Fruit fly (Drosophila melanogaster): ENCODE measurements around the gene barr.

Gene barr

DNA sequence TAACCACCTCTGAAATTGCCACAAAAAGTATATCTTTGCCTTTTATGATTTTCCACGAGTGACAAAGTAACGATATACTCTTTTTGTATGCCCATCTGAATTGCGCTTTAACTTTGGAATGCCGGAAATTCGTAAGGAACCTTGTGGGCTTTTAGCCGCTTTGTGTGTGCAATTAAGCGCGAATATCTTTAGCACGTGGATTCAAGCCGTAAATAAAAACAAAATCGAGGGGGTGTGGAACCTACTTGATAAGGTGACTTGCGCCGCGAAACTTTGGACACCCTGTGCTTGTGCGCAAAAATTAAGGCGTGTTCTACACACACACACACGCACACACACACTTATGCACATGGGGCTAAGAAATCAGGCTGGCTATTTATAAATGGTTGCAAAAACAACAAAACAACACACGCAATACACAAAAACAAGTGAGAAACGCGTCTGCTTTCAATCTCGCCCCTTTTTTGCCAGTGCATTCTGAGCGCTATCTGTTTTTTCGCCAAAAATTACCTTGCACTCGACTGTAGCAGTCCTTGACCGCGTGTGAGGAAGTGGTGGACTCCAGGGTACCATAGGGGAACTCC, 23.0 kb upstream of the barr start (continued):
- TF ChIP-seq CG32006 (GFP tag; optimal IDR thresholded peaks at IDR 0.05), result no peak
- TF ChIP-seq CG6808 (GFP tag; optimal IDR thresholded peaks at IDR 0.05), result no peak
- peak; percentile 0 for TF ChIP-seq CG6276 (GFP tag; optimal IDR thresholded peaks at IDR 0.05)
- TF ChIP-seq Met (GFP tag; optimal IDR thresholded peaks at IDR 0.05), result no peak
- no peak for TF ChIP-seq topi (GFP tag; optimal IDR thresholded peaks at IDR 0.05)
- TF ChIP-seq acj6 (GFP tag; optimal IDR thresholded peaks at IDR 0.05), result no peak
- no peak for TF ChIP-seq CG6854 (GFP tag; optimal IDR thresholded peaks at IDR 0.05)
- TF ChIP-seq CG31627 (GFP tag; optimal IDR thresholded peaks at IDR 0.05), result no peak
- TF ChIP-seq CG34406 (GFP tag; optimal IDR thresholded peaks at IDR 0.05), result no peak
- no peak for TF ChIP-seq CG8632 (GFP tag; optimal IDR thresholded peaks at IDR 0.05)
- no peak for TF ChIP-seq CG11902 (GFP tag; optimal IDR thresholded peaks at IDR 0.05)
- TF ChIP-seq Ets21C (GFP tag; optimal IDR thresholded peaks at IDR 0.05), result no peak
- TF ChIP-seq CG8319 (GFP tag; optimal IDR thresholded peaks at IDR 0.05), result no peak
- TF ChIP-seq CG11762 (GFP tag; optimal IDR thresholded peaks at IDR 0.05; ENCODE audit: insufficient read depth), result no peak
- no peak for TF ChIP-seq Ets96B (tag; optimal IDR thresholded peaks at IDR 0.05)
- no peak for TF ChIP-seq Sox14 (GFP tag; optimal IDR thresholded peaks at IDR 0.05)
- no peak for TF ChIP-seq cyc (GFP tag; optimal IDR thresholded peaks at IDR 0.05)
- TF ChIP-seq Lpt (GFP tag; optimal IDR thresholded peaks at IDR 0.05), result no peak
- no peak for TF ChIP-seq fd85E (GFP tag; optimal IDR thresholded peaks at IDR 0.05)
- no peak for TF ChIP-seq salr (GFP tag; optimal IDR thresholded peaks at IDR 0.05)
- no peak for TF ChIP-seq Gug (GFP tag; IDR thresholded peaks at IDR 0.05)
- TF ChIP-seq CG11294 (GFP tag; IDR thresholded peaks at IDR 0.05), result no peak
- TF ChIP-seq CG6792 (GFP tag; optimal IDR thresholded peaks at IDR 0.05), result no peak
- TF ChIP-seq vri (GFP tag; optimal IDR thresholded peaks at IDR 0.05), result no peak

DNA sequence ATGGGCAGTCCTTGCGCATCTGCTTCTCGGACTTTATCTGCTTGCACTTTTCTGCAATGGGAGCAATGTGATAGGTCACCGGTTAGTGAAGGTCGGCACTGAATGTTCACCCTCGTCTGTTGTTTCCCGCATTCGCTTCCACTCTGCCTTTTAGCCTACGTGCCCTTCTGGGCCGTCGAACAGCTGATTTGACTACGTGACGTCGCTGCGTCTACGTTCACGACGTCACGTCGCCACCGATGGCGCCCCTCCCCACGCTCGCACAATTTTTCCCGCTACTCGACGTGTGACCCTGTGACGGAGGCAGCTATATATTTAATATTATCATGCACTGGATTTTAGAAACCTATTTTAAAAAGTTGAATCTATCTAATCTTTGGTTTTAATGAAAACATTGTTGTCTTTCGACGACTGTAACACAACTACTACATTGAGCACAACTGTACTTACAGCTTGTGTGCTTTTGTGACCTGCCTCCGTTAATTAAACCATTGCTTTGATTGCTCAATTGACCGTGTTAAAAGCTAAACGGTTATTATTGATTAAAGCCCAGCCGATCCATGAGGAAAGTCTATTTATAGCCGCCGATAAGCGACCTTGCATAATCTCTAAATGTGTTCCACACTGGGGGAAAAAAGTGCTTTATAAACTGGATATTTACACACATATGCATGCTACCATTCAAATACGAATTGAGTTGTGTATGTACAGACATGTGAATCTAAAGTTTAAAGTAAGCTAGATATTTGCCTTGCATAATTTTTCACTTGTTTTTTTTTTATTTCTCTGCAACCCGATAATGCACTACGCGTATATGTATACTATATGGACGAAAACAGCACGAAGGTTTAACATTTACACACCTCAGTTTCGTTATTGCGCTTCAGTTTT, 22.0 kb upstream of the barr start:
- TF ChIP-seq acj6 (GFP tag; optimal IDR thresholded peaks at IDR 0.05) (peak; percentile 58), salr (GFP tag; optimal IDR thresholded peaks at IDR 0.05) (peak in 1 of 2 experiments; percentile 14), eg (GFP tag; IDR thresholded peaks at IDR 0.05) (0 out of 3 replicates have a peak, but pooled peaks have one; percentile 36), CG6276 (GFP tag; optimal IDR thresholded peaks at IDR 0.05) (no peak), dsx (GFP tag; optimal IDR thresholded peaks at IDR 0.05; ENCODE audit: poor library complexity, severe bottlenecking) (no peak), Sox14 (GFP tag; optimal IDR thresholded peaks at IDR 0.05) (peak; percentile 23), Met (GFP tag; optimal IDR thresholded peaks at IDR 0.05) (peak; percentile 16), CG10631 (GFP tag; optimal IDR thresholded peaks at IDR 0.05) (no peak), CG31627 (GFP tag; optimal IDR thresholded peaks at IDR 0.05) (peak; percentile 40), CG6854 (GFP tag; optimal IDR thresholded peaks at IDR 0.05) (no peak), CG8319 (GFP tag; optimal IDR thresholded peaks at IDR 0.05) (peak; percentile 17), Eip75B (GFP tag; optimal IDR thresholded peaks at IDR 0.05) (no peak), Lpt (GFP tag; optimal IDR thresholded peaks at IDR 0.05) (no peak), Hr38 (GFP tag; optimal IDR thresholded peaks at IDR 0.05) (no peak), esn (GFP tag; optimal IDR thresholded peaks at IDR 0.05) (peak; percentile 52), Ets96B (tag; optimal IDR thresholded peaks at IDR 0.05) (peak; percentile 2), lz (GFP tag; optimal IDR thresholded peaks at IDR 0.05) (peak; percentile 42), CG11294 (GFP tag; IDR thresholded peaks at IDR 0.05) (no peak), spab (GFP tag; optimal IDR thresholded peaks at IDR 0.05) (peak; percentile 7), dac (GFP tag; optimal IDR thresholded peaks at IDR 0.05) (no peak), CG9139 (GFP tag; optimal IDR thresholded peaks at IDR 0.05) (no peak), vri (GFP tag; optimal IDR thresholded peaks at IDR 0.05) (peak; percentile 89), Gug (GFP tag; IDR thresholded peaks at IDR 0.05) (0 out of 2 replicates have a peak, but pooled peaks have one; percentile 20), Eip93F (GFP tag; optimal IDR thresholded peaks at IDR 0.05) (no peak), CG15336 (GFP tag; IDR thresholded peaks at IDR 0.05) (peak; percentile 45; the same call in 1 of the 2 replicates), CG8119 (GFP tag; IDR thresholded peaks at IDR 0.05) (peak; percentile 46), CG6163 (GFP tag; IDR thresholded peaks at IDR 0.05) (peak; percentile 68), CG11762 (GFP tag; optimal IDR thresholded peaks at IDR 0.05; ENCODE audit: insufficient read depth) (peak; percentile 29), achi (GFP tag; optimal IDR thresholded peaks at IDR 0.05) (peak; percentile 8), Blimp-1 (GFP tag; optimal IDR thresholded peaks at IDR 0.05) (no peak), net (GFP tag; optimal IDR thresholded peaks at IDR 0.05) (peak; percentile 20), Eip78C (GFP tag) (peak; percentile 77), CG8632 (GFP tag; optimal IDR thresholded peaks at IDR 0.05) (peak; percentile 42), CG10669 (GFP tag; optimal IDR thresholded peaks at IDR 0.05) (peak; percentile 37), CG32006 (GFP tag; optimal IDR thresholded peaks at IDR 0.05) (peak; percentile 49), CG3919 (GFP tag; optimal IDR thresholded peaks at IDR 0.05) (no peak), fd85E (GFP tag; optimal IDR thresholded peaks at IDR 0.05) (peak; percentile 35), CG6808 (GFP tag; optimal IDR thresholded peaks at IDR 0.05) (peak; percentile 12), CG6792 (GFP tag; optimal IDR thresholded peaks at IDR 0.05) (peak; percentile 29)
